Worm (Caenorhabditis elegans) whole organism, late embryonic: Measurements from ENCODE around the gene F31E3.12.

Source experiments
- C08G9.2 ChIP-seq: sonication (generic microtip); optimal IDR thresholded peaks from 2 replicates; lab custom pipeline; 2016; ENCODE audit warnings: mild to moderate bottlenecking, missing genetic modification characterization, moderate library complexity, missing compliant biosample characterization
- ama-1 ChIP-seq: fragments of 150-350 bp; optimal IDR thresholded peaks from 2 replicates; lab custom pipeline; 2014
- ceh-48 ChIP-seq: sonication (generic microtip); optimal IDR thresholded peaks from 2 replicates; lab custom pipeline; 2016; ENCODE audit warnings: missing genetic modification characterization, inconsistent platforms, missing compliant biosample characterization
- ceh-9 ChIP-seq: sonication (generic microtip); optimal IDR thresholded peaks from 2 replicates; lab custom pipeline; 2016; ENCODE audit warnings: mild to moderate bottlenecking, missing genetic modification characterization, inconsistent platforms, missing compliant biosample characterization
- che-1 ChIP-seq: sonication (generic microtip); optimal IDR thresholded peaks from 2 replicates; lab custom pipeline; 2016; ENCODE audit warnings: mild to moderate bottlenecking, missing genetic modification characterization, missing compliant biosample characterization
- dve-1 ChIP-seq: sonication (generic microtip); optimal IDR thresholded peaks from 2 replicates; lab custom pipeline; 2017; ENCODE audit warnings: antibody characterized with exemption, mild to moderate bottlenecking, missing genetic modification characterization, missing compliant biosample characterization
- ets-4 ChIP-seq: sonication (generic microtip); optimal IDR thresholded peaks from 2 replicates; lab custom pipeline; 2016; ENCODE audit warnings: missing genetic modification characterization, missing compliant biosample characterization
- fax-1 ChIP-seq: sonication (generic microtip); optimal IDR thresholded peaks from 2 replicates; lab custom pipeline; 2016; ENCODE audit warnings: missing genotype, missing genetic modification characterization, missing compliant biosample characterization
- gmeb-2 ChIP-seq: sonication (generic microtip); optimal IDR thresholded peaks from 2 replicates; lab custom pipeline; 2016; ENCODE audit warnings: missing genetic modification characterization, inconsistent platforms, missing compliant biosample characterization
- hlh-8 ChIP-seq: sonication (generic microtip); optimal IDR thresholded peaks from 2 replicates; lab custom pipeline; 2016; ENCODE audit warnings: missing genotype, missing genetic modification characterization, missing compliant biosample characterization
- sox-4 ChIP-seq: sonication (generic microtip); optimal IDR thresholded peaks from 2 replicates; lab custom pipeline; 2017; ENCODE audit warnings: mild to moderate bottlenecking, missing genetic modification characterization, inconsistent platforms, missing compliant biosample characterization
- ttx-3 ChIP-seq: sonication (generic microtip); optimal IDR thresholded peaks from 2 replicates; lab custom pipeline; 2016; ENCODE audit warnings: missing genetic modification reagents, missing genetic modification characterization, missing compliant biosample characterization
- unc-55 ChIP-seq: sonication (generic microtip); optimal IDR thresholded peaks from 2 replicates; lab custom pipeline; 2017; ENCODE audit warnings: missing biosample characterization, missing genetic modification reagents, missing genetic modification characterization

DNA sequence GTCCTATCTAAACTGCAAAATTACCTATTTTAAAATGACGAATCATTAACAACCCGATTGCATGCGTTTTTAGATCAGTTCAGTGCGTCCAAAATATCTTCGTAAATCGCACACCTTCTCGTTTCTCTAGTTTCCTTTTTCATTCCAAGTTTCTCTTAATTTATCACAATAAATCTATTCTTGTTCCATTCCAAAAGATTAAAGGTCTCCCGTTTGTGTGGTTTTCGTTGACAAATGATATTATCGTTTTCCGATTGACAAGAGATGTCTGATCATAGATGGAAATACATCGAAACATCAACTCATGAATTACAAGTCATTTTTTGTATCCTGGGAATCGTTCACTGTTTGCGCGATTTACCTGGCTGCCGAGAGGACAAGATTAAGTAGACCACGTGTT lies 24.0 kb downstream of the F31E3.12 start:
- no peak for TF ChIP-seq ets-4 (tag; lab: Kevin White, UChicago)
- TF ChIP-seq ama-1 (lab: Kevin White, UChicago) = no peak
- no peak for TF ChIP-seq unc-55 (GFP tag; lab: Kevin White, UChicago)
- no peak for TF ChIP-seq sox-4
- TF ChIP-seq ceh-48 = no peak
- no peak for TF ChIP-seq che-1 (tag; lab: Kevin White, UChicago)
- no peak for TF ChIP-seq ttx-3
- no peak for TF ChIP-seq fax-1 (tag; lab: Kevin White, UChicago)
- TF ChIP-seq dve-1 (tag; lab: Kevin White, UChicago) = no peak
- no peak for TF ChIP-seq ceh-9 (tag; lab: Kevin White, UChicago)
- no peak for TF ChIP-seq C08G9.2
- TF ChIP-seq gmeb-2 (tag; lab: Kevin White, UChicago) = no peak
- no peak for TF ChIP-seq hlh-8 (tag; lab: Kevin White, UChicago)
